Worm (Caenorhabditis elegans) whole organism, early embryonic: ENCODE data around the gene C16A11.5.
A peak's percentile ranks its signal among the peaks of the same experiment; 100 is the strongest.

ENCODE experiments used
- B0310.2 ChIP-seq: sonication (generic microtip); optimal IDR thresholded peaks from 2 replicates; lab custom pipeline; 2016; ENCODE audit warnings: mild to moderate bottlenecking, missing genetic modification characterization, missing compliant biosample characterization
- F13C5.2 ChIP-seq: sonication (generic microtip); optimal IDR thresholded peaks from 2 replicates; lab custom pipeline; 2017; ENCODE audit warnings: mild to moderate bottlenecking, missing genetic modification characterization, inconsistent platforms, missing compliant biosample characterization
- aly-1 ChIP-seq: sonication (generic microtip); optimal IDR thresholded peaks from 2 replicates; lab custom pipeline; 2016; ENCODE audit warnings: missing genetic modification characterization, missing compliant biosample characterization
- ama-1 ChIP-seq: fragments of 150-350 bp; optimal IDR thresholded peaks from 2 replicates; lab custom pipeline; 2014
- ceh-13 ChIP-seq: fragments of 200-800 bp; sonication (Bioruptor generic); optimal IDR thresholded peaks from 2 replicates; lab custom pipeline; 2018; ENCODE audit warnings: mild to moderate bottlenecking, missing genetic modification characterization, missing compliant biosample characterization
- ceh-36 ChIP-seq: sonication (generic microtip); optimal IDR thresholded peaks from 2 replicates; lab custom pipeline; 2016; ENCODE audit warnings: missing genetic modification characterization, inconsistent platforms, missing compliant biosample characterization
- ets-7 ChIP-seq: sonication (generic microtip); optimal IDR thresholded peaks from 2 replicates; lab custom pipeline; 2016; ENCODE audit warnings: missing genotype, missing genetic modification characterization, missing compliant biosample characterization
- flt-1 ChIP-seq: fragments of 200-800 bp; sonication (Bioruptor generic); IDR thresholded peaks from 2 replicates; pipeline ENCODE4 v1.3.6; 2022; ENCODE audit warnings: missing genetic modification characterization, missing compliant biosample characterization
- hmbx-1 ChIP-seq: sonication (generic microtip); optimal IDR thresholded peaks from 2 replicates; lab custom pipeline; 2016; ENCODE audit warnings: mild to moderate bottlenecking, missing genetic modification characterization, missing compliant biosample characterization
- hmg-4 ChIP-seq: fragments of 200-800 bp; sonication (Bioruptor generic); optimal IDR thresholded peaks from 2 replicates; lab custom pipeline; 2018; ENCODE audit warnings: mild to moderate bottlenecking, missing genetic modification characterization, missing compliant biosample characterization
- hnd-1 ChIP-seq: sonication (generic microtip); optimal IDR thresholded peaks from 2 replicates; lab custom pipeline; 2016; ENCODE audit warnings: missing genetic modification characterization, missing compliant biosample characterization
- pes-1 ChIP-seq: fragments of 200-800 bp; sonication (Bioruptor generic); IDR thresholded peaks from 2 replicates; pipeline ENCODE4 v1.3.6; 2022; ENCODE audit warnings: missing genetic modification reagents, missing genetic modification characterization, missing compliant biosample characterization
- scrt-1 ChIP-seq: fragments of 200-800 bp; sonication (Bioruptor generic); IDR thresholded peaks from 2 replicates; pipeline ENCODE4 v1.3.6; 2022; ENCODE audit warnings: missing genetic modification characterization, missing compliant biosample characterization
- sea-1 ChIP-seq: fragments of 200-800 bp; sonication (Bioruptor generic); conservative IDR thresholded peaks from 2 replicates; pipeline ENCODE4 v1.3.6; 2022; ENCODE audit warnings: missing genetic modification characterization, missing compliant biosample characterization
- tbx-11 ChIP-seq: fragments of 200-800 bp; sonication (Bioruptor generic); IDR thresholded peaks from 2 replicates; pipeline ENCODE4 v1.3.6; 2022; ENCODE audit warnings: missing genetic modification characterization, missing compliant biosample characterization
- tbx-37 ChIP-seq: fragments of 200-800 bp; sonication (Bioruptor generic); conservative IDR thresholded peaks from 2 replicates; pipeline ENCODE4 v1.3.6; 2022; ENCODE audit warnings: missing genetic modification reagents, missing genetic modification characterization, missing compliant biosample characterization
- tra-4 ChIP-seq: sonication (generic microtip); optimal IDR thresholded peaks from 2 replicates; lab custom pipeline; 2017; ENCODE audit warnings: missing genetic modification characterization, missing compliant biosample characterization

The C16A11.5 gene

ce11 chrII:4226598-4227096 lies 3.5 kb downstream of the C16A11.5 start, which contains the start of gene C16A11.4:
TSS of gene C16A11.4 (plus strand) at chrII:4227046.
- TF ChIP-seq ceh-36 (no peak), B0310.2 (no peak), pes-1 (GFP tag; lab: Robert Waterston, UW) (no peak), ets-7 (tag; lab: Kevin White, UChicago) (no peak), scrt-1 (GFP tag; lab: Robert Waterston, UW) (no peak), hmg-4 (no peak), hmbx-1 (tag; lab: Kevin White, UChicago) (no peak), F13C5.2 (tag; lab: Kevin White, UChicago) (no peak), ceh-13 (no peak), tbx-37 (GFP tag; lab: Robert Waterston, UW) (no peak), sea-1 (no peak), ama-1 (no peak), tra-4 (tag; lab: Kevin White, UChicago) (no peak)

- TF ChIP-seq flt-1 = no peak
- no peak for TF ChIP-seq hmbx-1 (tag; lab: Kevin White, UChicago)
- no peak for TF ChIP-seq tra-4 (tag; lab: Kevin White, UChicago)
- TF ChIP-seq F13C5.2 (tag; lab: Kevin White, UChicago) = no peak
Observed at ce11 chrII:4228112-4228770, 5.1 kb downstream of the C16A11.5 start.

ce11 chrII:4229106-4229708 lies 6.1 kb downstream of the C16A11.5 start, which contains the start of gene C16A11.3:
TSS of gene C16A11.3 (plus strand) at chrII:4229545.
- TF ChIP-seq ets-7 (tag; lab: Kevin White, UChicago) = no peak
- no peak for TF ChIP-seq scrt-1 (GFP tag; lab: Robert Waterston, UW)
- no peak for TF ChIP-seq ceh-36
- TF ChIP-seq pes-1 (GFP tag; lab: Robert Waterston, UW) = no peak
- no peak for TF ChIP-seq tbx-37 (GFP tag; lab: Robert Waterston, UW)
- no peak for TF ChIP-seq hmg-4
- no peak for TF ChIP-seq tbx-11
- no peak for TF ChIP-seq hnd-1 (tag; lab: Kevin White, UChicago)
- no peak for TF ChIP-seq hmbx-1 (tag; lab: Kevin White, UChicago)
- no peak for TF ChIP-seq tra-4 (tag; lab: Kevin White, UChicago)
- TF ChIP-seq B0310.2 = no peak

- TF ChIP-seq hnd-1 (tag; lab: Kevin White, UChicago) (no peak), ama-1 (no peak), hmbx-1 (tag; lab: Kevin White, UChicago) (no peak), ceh-36 (no peak), ets-7 (tag; lab: Kevin White, UChicago) (no peak), tbx-11 (no peak), flt-1 (no peak), tra-4 (tag; lab: Kevin White, UChicago) (no peak), sea-1 (no peak), tbx-37 (GFP tag; lab: Robert Waterston, UW) (no peak), aly-1 (no peak), pes-1 (GFP tag; lab: Robert Waterston, UW) (no peak), F13C5.2 (tag; lab: Kevin White, UChicago) (no peak), scrt-1 (GFP tag; lab: Robert Waterston, UW) (no peak), hmg-4 (no peak)
Observed at ce11 chrII:4230816-4231435, 7.8 kb downstream of the C16A11.5 start, which contains the start of gene C16A11.10. TSS of gene C16A11.10 (plus strand) at chrII:4231385.

ce11 chrII:4235959-4236358 lies 12.9 kb downstream of the C16A11.5 start, which contains the start of gene fbxc-43:
TSS of gene fbxc-43 (minus strand) at chrII:4235996.
- TF ChIP-seq tra-4 (tag; lab: Kevin White, UChicago) (no peak), scrt-1 (GFP tag; lab: Robert Waterston, UW) (no peak), tbx-11 (no peak), B0310.2 (no peak), ets-7 (tag; lab: Kevin White, UChicago) (no peak), pes-1 (GFP tag; lab: Robert Waterston, UW) (no peak), flt-1 (no peak), ceh-13 (no peak), hmg-4 (no peak), F13C5.2 (tag; lab: Kevin White, UChicago) (no peak)

ce11 chrII:4237701-4238214 lies 14.7 kb downstream of the C16A11.5 start, which contains the start of the genes fbxc-44 and C16A11.2:
TSS of gene fbxc-44 (minus strand) at chrII:4237751.
TSS of gene C16A11.2 (plus strand) at chrII:4238203.
- peak; percentile 88 for TF ChIP-seq pes-1 (GFP tag; lab: Robert Waterston, UW)
- peak; percentile 15 for TF ChIP-seq tra-4 (tag; lab: Kevin White, UChicago)
- peak; percentile 84 for TF ChIP-seq F13C5.2 (tag; lab: Kevin White, UChicago)
- no peak for TF ChIP-seq ets-7 (tag; lab: Kevin White, UChicago)
- TF ChIP-seq ceh-13 = peak; percentile 48
- peak; percentile 11 for TF ChIP-seq hmbx-1 (tag; lab: Kevin White, UChicago)
- TF ChIP-seq sea-1 = 0 out of 2 replicates have a peak, but pooled peaks have one; percentile 42
- peak; percentile 68 for TF ChIP-seq flt-1
- TF ChIP-seq scrt-1 (GFP tag; lab: Robert Waterston, UW) = peak; percentile 76
- peak; percentile 58 for TF ChIP-seq hnd-1 (tag; lab: Kevin White, UChicago)
- TF ChIP-seq aly-1 = peak; percentile 51
- TF ChIP-seq tbx-37 (GFP tag; lab: Robert Waterston, UW) = peak; percentile 74
- TF ChIP-seq hmg-4 = peak; percentile 63
- TF ChIP-seq ceh-36 = peak; percentile 77
- no peak for TF ChIP-seq ama-1
- TF ChIP-seq B0310.2 = peak; percentile 17
- TF ChIP-seq tbx-11 = peak; percentile 79

DNA sequence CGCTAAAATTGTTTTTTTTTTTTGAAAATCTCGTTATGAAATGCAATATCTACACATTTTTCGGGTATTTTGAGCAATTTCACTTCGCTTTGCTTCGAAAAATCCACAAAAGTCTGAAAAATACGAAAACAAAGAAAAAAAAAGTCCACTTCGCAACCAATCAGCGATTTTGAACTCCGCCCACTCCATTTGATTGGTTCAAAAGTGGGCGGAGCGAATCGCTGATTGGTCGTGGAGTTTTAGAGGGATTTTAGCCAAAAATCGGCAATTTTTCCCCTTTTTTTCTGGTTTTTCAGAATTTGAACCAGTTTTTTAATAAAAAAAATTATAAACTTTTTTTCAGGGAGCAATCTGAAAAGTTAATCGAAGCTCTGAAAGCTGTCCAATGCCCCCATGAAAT lies 15.9 kb downstream of the C16A11.5 start:
- TF ChIP-seq ceh-13 = no peak
- no peak for TF ChIP-seq flt-1
- TF ChIP-seq hnd-1 (tag; lab: Kevin White, UChicago) = no peak
- TF ChIP-seq tra-4 (tag; lab: Kevin White, UChicago) = no peak
- TF ChIP-seq B0310.2 = no peak
